Worm (Caenorhabditis elegans) whole organism, L1 larva: ENCODE results near the gene C26E6.1.

Experiments
- C34B4.2 ChIP-seq: sonication (generic microtip); optimal IDR thresholded peaks from 2 replicates; lab custom pipeline; 2017; ENCODE audit warnings: mild to moderate bottlenecking, missing genetic modification characterization, missing compliant biosample characterization
- F16B12.6 ChIP-seq: fragments of 150-350 bp; optimal IDR thresholded peaks from 2 replicates; lab custom pipeline; 2014; ENCODE audit warnings: missing biosample characterization, missing genetic modification characterization
- aha-1 ChIP-seq: fragments of 150-350 bp; optimal IDR thresholded peaks from 2 replicates; lab custom pipeline; 2014; ENCODE audit warnings: missing biosample characterization, missing genetic modification characterization
- blmp-1 ChIP-seq: fragments of 150-350 bp; optimal IDR thresholded peaks from 2 replicates; lab custom pipeline; 2014; ENCODE audit warnings: missing biosample characterization, missing genetic modification characterization
- ceh-8 ChIP-seq: fragments of 200-800 bp; sonication (Bioruptor generic); optimal IDR thresholded peaks from 2 replicates; lab custom pipeline; 2018; ENCODE audit warnings: mild to moderate bottlenecking, missing genetic modification characterization, moderate library complexity, missing compliant biosample characterization
- ceh-88 ChIP-seq: fragments of 200-800 bp; sonication (Bioruptor generic); IDR thresholded peaks from 2 replicates; pipeline ENCODE4 v1.3.6; 2022; ENCODE audit warnings: missing genetic modification characterization, missing compliant biosample characterization
- ceh-90 ChIP-seq: sonication (generic microtip); optimal IDR thresholded peaks from 2 replicates; lab custom pipeline; 2016; ENCODE audit warnings: missing genetic modification characterization, missing compliant biosample characterization
- efl-1 ChIP-seq, 4 experiments: fragments of 150-350 bp; optimal IDR thresholded peaks in 3 of 4; peaks in 1 of 4; 1 replicate in 1 of 4; 2 replicates in 3 of 4; lab custom pipeline; 2014; ENCODE audit warnings: missing biosample characterization in 2 of 4, missing genetic modification characterization in 2 of 4, missing genetic modification reagents in 2 of 4
- efl-3 ChIP-seq: fragments of 200-800 bp; sonication (Bioruptor generic); optimal IDR thresholded peaks from 2 replicates; lab custom pipeline; 2018; ENCODE audit warnings: mild to moderate bottlenecking, missing genetic modification characterization, missing compliant biosample characterization
- elt-2 ChIP-seq: sonication (generic microtip); optimal IDR thresholded peaks from 2 replicates; lab custom pipeline; 2016; ENCODE audit warnings: missing genetic modification characterization, mild to moderate bottlenecking, inconsistent platforms, missing compliant biosample characterization, missing genetic modification reagents
- elt-3 ChIP-seq, 6 experiments: fragments of 150-350 bp in 1 of 6; sonication (generic microtip); optimal IDR thresholded peaks; 2 replicates each; lab custom pipeline; 2017 to 2018; ENCODE audit warnings: missing biosample characterization in 6 of 6, missing genetic modification characterization in 6 of 6, inconsistent platforms in 1 of 6
- fkh-10 ChIP-seq: sonication (generic microtip); optimal IDR thresholded peaks from 2 replicates; lab custom pipeline; 2017; ENCODE audit warnings: missing biosample characterization, missing genetic modification reagents, missing genetic modification characterization
- fkh-4 ChIP-seq: sonication (generic microtip); optimal IDR thresholded peaks from 2 replicates; lab custom pipeline; 2016; ENCODE audit warnings: missing compliant biosample characterization, missing genetic modification characterization, borderline replicate concordance
- grh-1 ChIP-seq: fragments of 200-800 bp; sonication (Bioruptor generic); IDR thresholded peaks from 2 replicates; pipeline ENCODE4 v1.3.6; 2022; ENCODE audit warnings: missing genetic modification reagents, missing genetic modification characterization, missing compliant biosample characterization
- irx-1 ChIP-seq: sonication (generic microtip); optimal IDR thresholded peaks from 2 replicates; lab custom pipeline; 2016; ENCODE audit warnings: missing genetic modification characterization, missing compliant biosample characterization
- isw-1 ChIP-seq: fragments of 200-800 bp; sonication (Bioruptor generic); IDR thresholded peaks from 2 replicates; pipeline ENCODE4 v1.3.6; 2022; ENCODE audit warnings: missing genetic modification characterization, missing compliant biosample characterization
- lsy-2 ChIP-seq, 2 experiments: fragments of 150-350 bp; optimal IDR thresholded peaks; 2 replicates each; lab custom pipeline; 2014; ENCODE audit warnings: missing biosample characterization in 2 of 2, missing genetic modification characterization in 2 of 2
- mab-9 ChIP-seq: fragments of 200-800 bp; sonication (Bioruptor generic); IDR thresholded peaks from 2 replicates; pipeline ENCODE4 v1.3.6; 2022; ENCODE audit warnings: missing genetic modification reagents, missing genetic modification characterization, missing compliant biosample characterization
- mdl-1 ChIP-seq, 2 experiments: fragments of 150-350 bp; optimal IDR thresholded peaks; 2 replicates each; lab custom pipeline; 2014 to 2017; ENCODE audit warnings: missing biosample characterization in 2 of 2, missing genetic modification characterization in 2 of 2, inconsistent platforms in 1 of 2
- mep-1 ChIP-seq: fragments of 150-350 bp; optimal IDR thresholded peaks from 2 replicates; lab custom pipeline; 2014; ENCODE audit warnings: missing biosample characterization, missing genetic modification characterization
- nhr-11 ChIP-seq: fragments of 150-350 bp; optimal IDR thresholded peaks from 2 replicates; lab custom pipeline; 2014; ENCODE audit warnings: missing biosample characterization, missing genetic modification characterization
- nhr-19 ChIP-seq: fragments of 200-800 bp; sonication (Bioruptor generic); conservative IDR thresholded peaks from 2 replicates; pipeline ENCODE4 v1.3.6; 2022; ENCODE audit warnings: missing genetic modification characterization, missing compliant biosample characterization
- nhr-237 ChIP-seq: fragments of 150-350 bp; optimal IDR thresholded peaks from 2 replicates; lab custom pipeline; 2014; ENCODE audit warnings: missing biosample characterization, missing genetic modification characterization
- nhr-76 ChIP-seq: sonication (generic microtip); optimal IDR thresholded peaks from 2 replicates; lab custom pipeline; 2017; ENCODE audit warnings: missing biosample characterization, missing genetic modification characterization
- nhr-77 ChIP-seq: fragments of 150-350 bp; optimal IDR thresholded peaks from 2 replicates; lab custom pipeline; 2014; ENCODE audit warnings: missing biosample characterization, missing genetic modification characterization
- snpc-4 ChIP-seq: fragments of 150-350 bp; optimal IDR thresholded peaks from 2 replicates; lab custom pipeline; 2014; ENCODE audit warnings: missing biosample characterization, missing genetic modification characterization
- sptf-1 ChIP-seq: fragments of 150-350 bp; optimal IDR thresholded peaks from 2 replicates; lab custom pipeline; 2014; ENCODE audit warnings: missing biosample characterization, missing genetic modification characterization
- swsn-7 ChIP-seq: sonication (generic microtip); optimal IDR thresholded peaks from 2 replicates; lab custom pipeline; 2016; ENCODE audit warnings: missing genetic modification characterization, missing compliant biosample characterization
- tbx-2 ChIP-seq: sonication (generic microtip); optimal IDR thresholded peaks from 2 replicates; lab custom pipeline; 2016; ENCODE audit warnings: missing genetic modification characterization, missing compliant biosample characterization
- unc-130 ChIP-seq: fragments of 150-350 bp; optimal IDR thresholded peaks from 2 replicates; lab custom pipeline; 2017; ENCODE audit warnings: missing biosample characterization, missing genetic modification characterization, inconsistent platforms
- unc-30 ChIP-seq: sonication (generic microtip); optimal IDR thresholded peaks from 2 replicates; lab custom pipeline; 2017; ENCODE audit warnings: missing biosample characterization, missing genetic modification characterization
- unc-86 ChIP-seq: sonication (generic microtip); optimal IDR thresholded peaks from 2 replicates; lab custom pipeline; 2016; ENCODE audit warnings: missing genetic modification characterization, missing compliant biosample characterization
- unc-98 ChIP-seq: fragments of 200-800 bp; sonication (Bioruptor generic); IDR thresholded peaks from 2 replicates; pipeline ENCODE4 v1.3.6; 2022; ENCODE audit warnings: missing genetic modification characterization, missing compliant biosample characterization
- zip-4 ChIP-seq: fragments of 200-800 bp; sonication (Bioruptor generic); optimal IDR thresholded peaks from 2 replicates; lab custom pipeline; 2018; ENCODE audit warnings: mild to moderate bottlenecking, missing genetic modification characterization, moderate library complexity, missing compliant biosample characterization
- ztf-4 ChIP-seq: fragments of 150-350 bp; optimal IDR thresholded peaks from 2 replicates; lab custom pipeline; 2014; ENCODE audit warnings: missing biosample characterization, missing genetic modification characterization

C26E6.1 gene

ce11 chrIII:4956566-4956965 is at the start of gene C26E6.1:
TSS of gene C26E6.1 (plus strand) at chrIII:4956866.
- TF ChIP-seq unc-86 (no peak), ceh-90 (tag; lab: Kevin White, UChicago) (no peak), efl-1 (optimal IDR thresholded peaks at IDR 0.05; lab: Kevin White, UChicago) (no peak), efl-1 (GFP tag; optimal IDR thresholded peaks at IDR 0.05 in 1 of 2; lab: Kevin White, UChicago) (no peak), F16B12.6 (tag; lab: Kevin White, UChicago) (no peak), sptf-1 (tag; lab: Kevin White, UChicago) (no peak), nhr-19 (GFP tag; lab: Robert Waterston, UW) (no peak), mdl-1 (tag; optimal IDR thresholded peaks at IDR 0.05; lab: Kevin White, UChicago) (no peak), elt-3 (tag; optimal IDR thresholded peaks at IDR 0.05; lab: Kevin White, UChicago) (no peak), unc-30 (no peak), irx-1 (tag; lab: Kevin White, UChicago) (no peak), fkh-4 (tag; lab: Kevin White, UChicago) (no peak), grh-1 (GFP tag; lab: Robert Waterston, UW) (no peak), fkh-10 (GFP tag; lab: Kevin White, UChicago) (no peak), tbx-2 (tag; lab: Kevin White, UChicago) (no peak), unc-130 (tag; lab: Kevin White, UChicago) (no peak), lsy-2 (tag; optimal IDR thresholded peaks at IDR 0.05; lab: Kevin White, UChicago) (no peak), aha-1 (tag; lab: Kevin White, UChicago) (no peak), mep-1 (tag; lab: Kevin White, UChicago) (no peak), nhr-237 (tag; lab: Kevin White, UChicago) (no peak), unc-98 (GFP tag; lab: Robert Waterston, UW) (no peak)
- TF ChIP-seq, all 84 proteins: peak for 0

DNA sequence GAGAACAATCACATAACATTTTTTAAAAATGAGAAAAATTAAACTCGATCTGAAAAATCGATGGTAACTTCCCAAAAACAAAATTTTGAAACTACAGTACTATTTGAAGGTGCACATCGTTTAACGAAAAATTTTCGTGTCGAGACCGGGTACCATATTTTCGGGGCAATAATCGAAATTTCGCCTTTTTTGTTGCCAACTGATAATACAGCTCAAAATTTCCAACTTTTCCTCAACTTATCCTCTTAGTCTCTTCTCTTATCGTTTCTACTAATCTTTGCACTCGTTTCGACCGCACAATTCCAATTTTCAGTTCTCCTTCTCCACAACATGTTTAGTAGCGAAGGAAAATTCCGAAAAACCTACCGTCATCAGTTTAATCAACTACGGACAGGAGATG is 49.8 kb upstream of the C26E6.1 start, which contains the start of gene rom-1:
TSS of gene rom-1 (plus strand) at position 301 of the 400 bp plus-strand sequence.
- TF ChIP-seq zip-4 = no peak

- no peak for TF ChIP-seq snpc-4
- TF ChIP-seq mab-9 (GFP tag; lab: Robert Waterston, UW) = no peak
- TF ChIP-seq nhr-77 = no peak
- no peak for TF ChIP-seq blmp-1 (tag; lab: Kevin White, UChicago)
- TF ChIP-seq ztf-4 (tag; lab: Kevin White, UChicago) = no peak
- TF ChIP-seq nhr-11 (tag; lab: Kevin White, UChicago) = no peak
- no peak for TF ChIP-seq grh-1 (GFP tag; lab: Robert Waterston, UW)
- TF ChIP-seq aha-1 (tag; lab: Kevin White, UChicago) = no peak
- no peak for TF ChIP-seq mep-1 (tag; lab: Kevin White, UChicago)
- no peak for TF ChIP-seq ceh-8 (GFP tag; lab: Kevin White, UChicago)
- no peak for TF ChIP-seq C34B4.2 (tag; lab: Kevin White, UChicago)
- TF ChIP-seq lsy-2 (tag; optimal IDR thresholded peaks at IDR 0.05; lab: Kevin White, UChicago) = no peak
- no peak for TF ChIP-seq swsn-7 (tag; lab: Kevin White, UChicago)
- no peak for TF ChIP-seq zip-4
- TF ChIP-seq isw-1 (GFP tag; lab: Robert Waterston, UW) = no peak
- TF ChIP-seq elt-2 (tag; lab: Kevin White, UChicago) = no peak
- TF ChIP-seq ceh-88 (GFP tag; lab: Robert Waterston, UW) = no peak
- TF ChIP-seq efl-3 (GFP tag; lab: Kevin White, UChicago) = no peak
- TF ChIP-seq nhr-76 (tag; lab: Kevin White, UChicago) = no peak
Observed at ce11 chrIII:4909938-4910337, 46.7 kb upstream of the C26E6.1 start, which contains the start of gene F26F4.12. TSS of gene F26F4.12 (minus strand) at chrIII:4910038.

DNA sequence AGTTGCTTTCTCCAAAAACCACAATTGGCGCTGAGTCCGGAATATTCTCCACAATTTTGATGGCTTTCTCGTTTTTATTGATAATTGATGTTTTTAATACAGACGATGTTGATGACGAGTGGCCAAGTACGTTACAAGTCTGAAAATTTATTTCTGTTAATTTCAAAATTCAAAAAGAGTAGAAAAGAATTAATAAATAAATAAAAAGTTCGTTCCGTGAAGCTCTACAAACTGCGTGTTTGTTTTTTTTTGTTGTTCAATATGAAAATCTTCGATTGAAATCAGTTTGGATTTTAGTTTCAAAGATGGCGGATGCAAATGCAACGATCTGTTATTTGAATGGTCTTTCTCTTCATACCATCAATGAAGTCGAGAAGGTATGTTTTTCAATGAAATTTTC is 45.7 kb upstream of the C26E6.1 start, which contains the start of gene F26F4.2:
TSS of gene F26F4.2 (plus strand) at position 301 of the 400 bp plus-strand sequence.
- TF ChIP-seq mab-9 (GFP tag; lab: Robert Waterston, UW) = no peak
